Worm (Caenorhabditis elegans) whole organism, L4 larva: ENCODE data around the gene srh-36.

ENCODE experiments used
- F10B5.3 ChIP-seq: sonication (generic microtip); optimal IDR thresholded peaks from 2 replicates; lab custom pipeline; 2016; ENCODE audit warnings: mild to moderate bottlenecking, missing genetic modification characterization, missing compliant biosample characterization
- F26F4.8 ChIP-seq: fragments of 200-800 bp; sonication (Bioruptor generic); conservative IDR thresholded peaks from 2 replicates; pipeline ENCODE4 v1.3.6; 2022; ENCODE audit warnings: missing genetic modification characterization, missing compliant biosample characterization
- F37D6.2 ChIP-seq: sonication (generic microtip); optimal IDR thresholded peaks from 2 replicates; lab custom pipeline; 2016; ENCODE audit warnings: mild to moderate bottlenecking, missing genetic modification characterization, missing compliant biosample characterization
- Y48G9A.11 ChIP-seq: fragments of 200-800 bp; sonication (Bioruptor generic); IDR thresholded peaks from 2 replicates; pipeline ENCODE4 v1.3.6; 2022; ENCODE audit warnings: missing genetic modification reagents, missing genetic modification characterization, missing compliant biosample characterization
- Y75B8A.6 ChIP-seq: fragments of 200-800 bp; sonication (Bioruptor generic); IDR thresholded peaks from 2 replicates; pipeline ENCODE4 v1.3.6; 2022; ENCODE audit warnings: missing genetic modification reagents, missing genetic modification characterization, missing compliant biosample characterization
- ZK337.2 ChIP-seq: fragments of 200-800 bp; sonication (Bioruptor generic); IDR thresholded peaks from 2 replicates; pipeline ENCODE4 v1.3.6; 2022; ENCODE audit warnings: missing genetic modification reagents, missing genetic modification characterization, missing compliant biosample characterization
- ZK546.5 ChIP-seq, 2 experiments: sonication (generic microtip); optimal IDR thresholded peaks; 2 replicates each; lab custom pipeline; 2017; ENCODE audit warnings: missing biosample characterization in 2 of 2, missing genetic modification characterization in 2 of 2
- aha-1 ChIP-seq: fragments of 150-350 bp; peaks from one replicate; lab custom pipeline; 2014; ENCODE audit warnings: missing biosample characterization, missing genetic modification characterization
- arid-1 ChIP-seq: fragments of 200-800 bp; sonication (Bioruptor generic); conservative IDR thresholded peaks from 2 replicates; pipeline ENCODE4 v1.3.6; 2022; ENCODE audit warnings: missing genetic modification reagents, missing genetic modification characterization, missing compliant biosample characterization
- ceh-44 ChIP-seq: fragments of 200-800 bp; sonication (Bioruptor generic); IDR thresholded peaks from 2 replicates; pipeline ENCODE4 v1.3.6; 2022; ENCODE audit warnings: missing genetic modification reagents, missing genetic modification characterization, missing compliant biosample characterization
- cey-2 ChIP-seq: sonication (generic microtip); optimal IDR thresholded peaks from 3 replicates; lab custom pipeline; 2017; ENCODE audit warnings: missing genetic modification characterization, mild to moderate bottlenecking, missing compliant biosample characterization, antibody characterized with exemption, borderline replicate concordance; ENCODE audit not compliant: insufficient read depth
- ctbp-1 ChIP-seq: fragments of 200-800 bp; sonication (Bioruptor generic); IDR thresholded peaks from 2 replicates; pipeline ENCODE4 v1.3.6; 2022; ENCODE audit warnings: missing genetic modification reagents, missing genetic modification characterization, missing compliant biosample characterization
- daf-19 ChIP-seq: fragments of 200-800 bp; sonication (Bioruptor generic); conservative IDR thresholded peaks from 2 replicates; pipeline ENCODE4 v1.3.6; 2022; ENCODE audit warnings: missing genetic modification characterization, missing compliant biosample characterization
- daf-8 ChIP-seq: fragments of 200-800 bp; sonication (Bioruptor generic); IDR thresholded peaks from 2 replicates; pipeline ENCODE4 v1.3.6; 2022; ENCODE audit warnings: missing genetic modification characterization, missing compliant biosample characterization
- dmd-8 ChIP-seq: fragments of 200-800 bp; sonication (Bioruptor generic); IDR thresholded peaks from 2 replicates; pipeline ENCODE4 v1.3.6; 2022; ENCODE audit warnings: missing genetic modification characterization, missing compliant biosample characterization
- duxl-1 ChIP-seq: sonication (generic microtip); optimal IDR thresholded peaks from 2 replicates; lab custom pipeline; 2016; ENCODE audit warnings: mild to moderate bottlenecking, missing genetic modification characterization, moderate library complexity, missing compliant biosample characterization; ENCODE audit not compliant: poor library complexity
- egl-27 ChIP-seq: sonication (generic microtip); optimal IDR thresholded peaks from 3 replicates; lab custom pipeline; 2017; ENCODE audit warnings: missing biosample characterization, missing genetic modification reagents, missing genetic modification characterization
- egl-43 ChIP-seq: fragments of 200-800 bp; sonication (Bioruptor generic); IDR thresholded peaks from 2 replicates; pipeline ENCODE4 v1.3.6; 2022; ENCODE audit warnings: missing genetic modification reagents, missing genetic modification characterization, missing compliant biosample characterization
- lin-38 ChIP-seq: fragments of 200-800 bp; sonication (Bioruptor generic); IDR thresholded peaks from 2 replicates; pipeline ENCODE4 v1.3.6; 2022; ENCODE audit warnings: missing genetic modification reagents, missing genetic modification characterization, missing compliant biosample characterization
- mdl-1 ChIP-seq, 2 experiments: fragments of 150-350 bp in 1 of 2; sonication (generic microtip) in 1 of 2; optimal IDR thresholded peaks; 2 replicates each; lab custom pipeline; 2014 to 2017; ENCODE audit warnings: missing biosample characterization in 2 of 2, missing genetic modification characterization in 2 of 2
- mes-2 ChIP-seq: sonication (generic microtip); optimal IDR thresholded peaks from 2 replicates; lab custom pipeline; 2016; ENCODE audit warnings: missing genotype, mild to moderate bottlenecking, missing genetic modification characterization, missing compliant biosample characterization; ENCODE audit not compliant: poor library complexity, severe bottlenecking
- mxl-2 ChIP-seq: fragments of 200-800 bp; sonication (Bioruptor generic); conservative IDR thresholded peaks from 2 replicates; pipeline ENCODE4 v1.3.6; 2022; ENCODE audit warnings: missing genetic modification reagents, missing genetic modification characterization, missing compliant biosample characterization
- nhr-102 ChIP-seq: sonication (generic microtip); optimal IDR thresholded peaks from 2 replicates; lab custom pipeline; 2016; ENCODE audit warnings: mild to moderate bottlenecking, missing genetic modification characterization, moderate library complexity, missing compliant biosample characterization
- nhr-11 ChIP-seq: fragments of 150-350 bp; optimal IDR thresholded peaks from 2 replicates; lab custom pipeline; 2014; ENCODE audit warnings: missing biosample characterization, missing genetic modification characterization
- nhr-237 ChIP-seq: sonication (generic microtip); optimal IDR thresholded peaks from 2 replicates; lab custom pipeline; 2017; ENCODE audit warnings: missing biosample characterization, missing genetic modification characterization
- nhr-28 ChIP-seq: fragments of 150-350 bp; optimal IDR thresholded peaks from 2 replicates; lab custom pipeline; 2014; ENCODE audit warnings: missing biosample characterization, missing genetic modification characterization
- pha-4 ChIP-seq, 2 experiments: fragments of 150-350 bp in 1 of 2; fragments of 200-800 bp in 1 of 2; sonication (Bioruptor generic) in 1 of 2; IDR thresholded peaks in 1 of 2; optimal IDR thresholded peaks in 1 of 2; 2 replicates each; pipeline versions ENCODE4 v1.3.6 to Lab custom; 2014 to 2022; ENCODE audit warnings: missing genetic modification characterization in 2 of 2, missing genetic modification reagents in 2 of 2, missing biosample characterization in 1 of 2, missing compliant biosample characterization in 1 of 2
- php-3 ChIP-seq: fragments of 200-800 bp; sonication (Bioruptor generic); IDR thresholded peaks from 2 replicates; pipeline ENCODE4 v1.3.6; 2022; ENCODE audit warnings: missing genetic modification reagents, missing genetic modification characterization, missing compliant biosample characterization
- saeg-2 ChIP-seq: fragments of 200-800 bp; sonication (Bioruptor generic); IDR thresholded peaks from 2 replicates; pipeline ENCODE4 v1.3.6; 2022; ENCODE audit warnings: missing genetic modification reagents, missing genetic modification characterization, missing compliant biosample characterization
- set-16 ChIP-seq: fragments of 200-800 bp; sonication (Bioruptor generic); IDR thresholded peaks from 2 replicates; pipeline ENCODE4 v1.3.6; 2022; ENCODE audit warnings: missing genetic modification reagents, missing genetic modification characterization, missing compliant biosample characterization
- spr-3 ChIP-seq: fragments of 200-800 bp; sonication (Bioruptor generic); optimal IDR thresholded peaks from 2 replicates; lab custom pipeline; 2018; ENCODE audit warnings: mild to moderate bottlenecking, missing genetic modification characterization, missing compliant biosample characterization
- tag-97 ChIP-seq: fragments of 200-800 bp; sonication (Bioruptor generic); IDR thresholded peaks from 2 replicates; pipeline ENCODE4 v1.3.6; 2022; ENCODE audit warnings: missing genetic modification characterization, missing compliant biosample characterization
- unc-62 ChIP-seq, 3 experiments: fragments of 150-350 bp in 1 of 3; sonication (generic microtip); optimal IDR thresholded peaks in 2 of 3; peaks in 1 of 3; 1 replicate in 1 of 3; 2 replicates in 2 of 3; lab custom pipeline; 2014 to 2017; ENCODE audit warnings: missing biosample characterization in 3 of 3, missing genetic modification characterization in 3 of 3, missing genetic modification reagents in 3 of 3, missing genotype in 1 of 3
- zag-1 ChIP-seq: fragments of 150-350 bp; optimal IDR thresholded peaks from 2 replicates; lab custom pipeline; 2014; ENCODE audit warnings: missing biosample characterization, missing genetic modification characterization
- zfp-2 ChIP-seq: sonication (generic microtip); optimal IDR thresholded peaks from 2 replicates; lab custom pipeline; 2016; ENCODE audit warnings: mild to moderate bottlenecking, missing genetic modification characterization, missing compliant biosample characterization
- zfp-3 ChIP-seq: fragments of 200-800 bp; sonication (Bioruptor generic); conservative IDR thresholded peaks from 2 replicates; pipeline ENCODE4 v1.3.6; 2022; ENCODE audit warnings: missing genetic modification reagents, missing genetic modification characterization, missing compliant biosample characterization
- zip-2 ChIP-seq: fragments of 150-350 bp; optimal IDR thresholded peaks from 2 replicates; lab custom pipeline; 2014; ENCODE audit warnings: missing biosample characterization, missing genetic modification characterization

Gene srh-36

DNA sequence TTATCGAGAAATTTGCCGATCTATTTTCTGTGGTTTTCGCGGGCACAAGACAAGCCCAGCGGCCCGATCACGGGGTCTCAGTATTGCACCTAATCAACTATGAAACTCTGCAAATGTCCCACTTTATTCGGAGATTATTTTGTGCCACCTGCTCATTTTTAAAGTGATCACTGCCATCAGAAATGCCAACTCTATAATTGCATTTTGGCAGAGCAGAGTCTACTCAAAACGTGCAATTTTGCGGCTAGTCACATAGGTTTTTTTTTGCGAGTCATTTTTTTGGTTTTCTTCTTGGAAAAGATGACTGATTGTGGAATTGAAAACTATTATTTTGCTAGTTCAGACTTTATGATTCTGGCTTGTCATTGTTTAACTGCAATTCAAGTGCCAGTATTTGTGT lies 43.4 kb upstream of the srh-36 start, which contains the start of gene srh-240:
Gene srh-240, plus strand, starts transcription at position 301 of the 400 bp plus-strand sequence.
- no peak for TF ChIP-seq lin-38 (GFP tag; lab: Robert Waterston, UW)

DNA sequence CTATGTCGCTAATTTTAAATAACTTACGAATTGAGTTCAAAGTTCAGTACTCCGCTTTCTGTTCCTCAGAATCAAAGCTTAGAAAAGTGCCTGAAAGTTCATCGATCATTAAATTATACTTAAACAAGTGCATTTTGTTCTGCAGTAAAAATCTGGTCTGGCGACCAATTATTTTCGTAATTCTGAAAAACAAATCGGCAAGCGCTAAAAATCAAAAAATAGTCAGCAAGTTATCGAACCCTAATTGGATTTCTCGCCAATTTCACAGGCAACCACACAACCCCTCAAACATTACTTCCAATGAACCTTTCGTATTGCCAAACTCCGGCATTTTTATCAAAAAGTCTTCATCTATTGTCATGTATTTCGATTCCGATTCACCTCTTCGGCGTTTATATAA lies 41.6 kb upstream of the srh-36 start, which contains the start of gene srh-272:
Gene srh-272, plus strand, starts transcription at position 301 of the 400 bp plus-strand sequence.
- TF ChIP-seq pha-4 (GFP tag; IDR thresholded peaks at IDR 0.05; lab: Robert Waterston, UW), result no peak
- no peak for TF ChIP-seq pha-4 (tag; optimal IDR thresholded peaks at IDR 0.05; lab: Kevin White, UChicago)
- no peak for TF ChIP-seq zfp-3 (GFP tag; lab: Robert Waterston, UW)
- TF ChIP-seq set-16 (GFP tag; lab: Robert Waterston, UW), result no peak
- TF ChIP-seq F10B5.3 (tag; lab: Kevin White, UChicago), result no peak
- no peak for TF ChIP-seq spr-3
- TF ChIP-seq mdl-1 (tag; optimal IDR thresholded peaks at IDR 0.05; lab: Kevin White, UChicago), result no peak
- TF ChIP-seq php-3, result no peak
- no peak for TF ChIP-seq nhr-237 (tag; lab: Kevin White, UChicago)
- no peak for TF ChIP-seq daf-8 (GFP tag; lab: Robert Waterston, UW)
- no peak for TF ChIP-seq zag-1 (tag; lab: Kevin White, UChicago)
- TF ChIP-seq Y48G9A.11 (GFP tag; lab: Robert Waterston, UW), result no peak
- TF ChIP-seq arid-1 (GFP tag; lab: Robert Waterston, UW), result no peak
- TF ChIP-seq dmd-8 (GFP tag; lab: Robert Waterston, UW), result no peak
- no peak for TF ChIP-seq unc-62 (GFP tag; optimal IDR thresholded peaks at IDR 0.05 in 1 of 2; lab: Kevin White, UChicago)
- no peak for TF ChIP-seq unc-62 (tag; optimal IDR thresholded peaks at IDR 0.05; lab: Kevin White, UChicago)
- no peak for TF ChIP-seq ZK546.5 (tag; optimal IDR thresholded peaks at IDR 0.05; lab: Kevin White, UChicago)

DNA sequence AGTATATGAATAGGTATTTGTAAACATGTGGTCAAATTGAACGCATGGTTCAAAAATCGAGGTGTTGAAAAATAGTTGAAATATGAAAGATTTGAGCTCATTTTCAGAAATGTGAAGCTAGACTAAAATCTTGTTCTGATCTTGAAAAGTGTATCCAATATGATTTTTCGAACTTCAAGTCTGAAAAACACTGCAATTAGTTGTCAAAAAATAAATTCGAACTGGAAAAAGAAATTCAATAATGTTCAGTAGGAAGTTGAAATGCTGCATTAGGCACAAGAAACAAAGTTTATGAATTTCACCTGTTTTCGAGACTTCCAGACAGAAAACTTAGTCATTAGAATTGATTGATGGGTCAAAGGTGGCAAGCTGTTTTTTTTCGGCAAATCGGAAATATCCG lies 40.0 kb upstream of the srh-36 start, which contains the start of gene srh-270:
Gene srh-270, minus strand, starts transcription at position 101 of the 400 bp plus-strand sequence.
- TF ChIP-seq zip-2 (no peak), unc-62 (GFP tag; optimal IDR thresholded peaks at IDR 0.05 in 1 of 2; lab: Kevin White, UChicago) (peak in 1 of 2 experiments; percentile 17), unc-62 (tag; optimal IDR thresholded peaks at IDR 0.05; lab: Kevin White, UChicago) (no peak), mxl-2 (GFP tag; lab: Robert Waterston, UW) (no peak), egl-27 (tag; lab: Kevin White, UChicago) (no peak), ctbp-1 (GFP tag; lab: Robert Waterston, UW) (no peak), daf-19 (GFP tag; lab: Robert Waterston, UW) (no peak), aha-1 (tag; lab: Kevin White, UChicago) (peak; percentile 2), ZK337.2 (GFP tag; lab: Robert Waterston, UW) (no peak), nhr-11 (tag; lab: Kevin White, UChicago) (no peak), zag-1 (tag; lab: Kevin White, UChicago) (no peak), F26F4.8 (GFP tag; lab: Robert Waterston, UW) (no peak), duxl-1 (tag; lab: Kevin White, UChicago) (no peak)

DNA sequence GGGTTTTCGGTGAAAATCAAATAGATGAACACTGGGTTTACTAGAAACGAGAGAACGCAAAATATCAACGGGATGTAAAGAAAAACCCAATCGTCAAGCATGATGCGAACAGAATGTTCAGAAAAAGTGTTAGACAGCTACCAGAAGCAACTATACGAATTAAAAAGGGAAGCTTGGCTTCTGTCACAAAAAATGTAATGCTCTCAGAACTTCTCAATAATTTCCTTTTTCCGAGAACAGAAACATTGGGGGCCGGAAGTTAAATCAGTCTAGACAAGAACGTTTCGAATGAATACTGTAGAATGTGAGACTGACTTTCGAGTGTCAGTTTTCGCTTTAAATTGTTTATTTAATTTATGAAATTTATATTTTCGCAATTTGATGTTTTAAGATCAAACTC lies 38.3 kb upstream of the srh-36 start, which contains the start of gene srj-54:
Gene srj-54, minus strand, starts transcription at position 101 of the 400 bp plus-strand sequence.
- TF ChIP-seq tag-97 (no peak), mes-2 (tag; lab: Kevin White, UChicago) (no peak), Y75B8A.6 (GFP tag; lab: Robert Waterston, UW) (no peak), unc-62 (GFP tag; optimal IDR thresholded peaks at IDR 0.05 in 1 of 2; lab: Kevin White, UChicago) (peak in 1 of 2 experiments; percentile 74), unc-62 (tag; optimal IDR thresholded peaks at IDR 0.05; lab: Kevin White, UChicago) (no peak), pha-4 (GFP tag; IDR thresholded peaks at IDR 0.05; lab: Robert Waterston, UW) (no peak), pha-4 (tag; optimal IDR thresholded peaks at IDR 0.05; lab: Kevin White, UChicago) (no peak)

DNA sequence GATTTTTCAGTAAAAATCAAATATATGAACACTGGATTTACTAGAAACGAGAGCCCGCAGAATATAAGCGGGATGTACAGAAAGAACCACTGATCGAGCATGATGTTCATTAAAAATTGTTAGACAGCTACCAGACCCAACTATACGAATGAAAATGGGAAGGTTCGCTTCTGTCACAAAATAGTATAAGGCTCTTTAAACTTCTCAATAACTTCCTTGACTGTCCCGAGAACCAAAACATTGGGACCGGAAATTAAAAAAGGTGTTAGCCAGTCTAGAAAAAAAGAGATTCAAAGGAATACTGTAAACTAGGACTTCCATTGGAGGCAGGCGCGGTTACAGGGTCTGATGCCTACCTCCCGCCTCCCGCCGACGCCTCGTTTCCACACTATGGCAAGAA lies 36.4 kb upstream of the srh-36 start, which contains the start of gene srj-55:
Gene srj-55, minus strand, starts transcription at position 101 of the 400 bp plus-strand sequence.
- no peak for TF ChIP-seq F37D6.2 (tag; lab: Kevin White, UChicago)
- TF ChIP-seq ceh-44 (GFP tag; lab: Robert Waterston, UW), result no peak
- no peak for TF ChIP-seq cey-2 (tag; lab: Kevin White, UChicago)
- TF ChIP-seq nhr-102 (tag; lab: Kevin White, UChicago), result no peak
- no peak for TF ChIP-seq egl-43 (GFP tag; lab: Robert Waterston, UW)
- TF ChIP-seq saeg-2 (GFP tag; lab: Robert Waterston, UW), result no peak
- no peak for TF ChIP-seq zfp-2 (tag; lab: Kevin White, UChicago)
- no peak for TF ChIP-seq nhr-28
- TF ChIP-seq ctbp-1 (GFP tag; lab: Robert Waterston, UW), result no peak
- TF ChIP-seq, all 104 proteins: peak for 0
